Worm (Caenorhabditis elegans): Measurements from ENCODE around the gene pam-1.
A peak's percentile ranks its signal among the peaks of the same experiment; 100 is the strongest.

DNA sequence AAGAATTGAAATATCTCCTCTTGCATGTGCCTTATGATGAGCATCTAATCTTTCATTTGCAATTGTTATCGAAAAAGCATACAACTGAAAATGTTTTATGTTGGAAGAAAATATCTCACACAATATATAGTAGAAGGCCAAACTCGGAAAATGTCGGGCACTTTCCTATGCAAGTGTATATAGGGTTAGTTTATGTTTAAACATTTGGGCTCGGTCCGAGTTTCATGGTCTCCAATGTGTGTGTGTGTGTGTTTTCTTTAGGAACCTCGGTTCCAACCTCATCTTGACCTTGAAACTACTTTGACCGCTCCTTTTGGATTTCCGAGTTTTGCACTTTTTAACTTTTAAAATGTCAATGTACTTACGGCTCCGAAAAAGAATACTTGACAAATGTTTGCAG, 51.3 kb downstream of the pam-1 start:
- TF ChIP-seq aly-2 (tag; optimal IDR thresholded peaks at IDR 0.05), result no peak
- TF ChIP-seq nhr-11 (tag; optimal IDR thresholded peaks at IDR 0.05), result no peak
- TF ChIP-seq nhr-20 (tag; optimal IDR thresholded peaks at IDR 0.05), result no peak
- TF ChIP-seq fkh-10 (GFP tag; optimal IDR thresholded peaks at IDR 0.05), result no peak
- no peak for TF ChIP-seq egl-27 (tag; optimal IDR thresholded peaks at IDR 0.05)
- no peak for TF ChIP-seq ceh-82 (tag; optimal IDR thresholded peaks at IDR 0.05)
- TF ChIP-seq blmp-1 (tag; optimal IDR thresholded peaks at IDR 0.05), result no peak
- no peak for TF ChIP-seq ces-1 (GFP tag; optimal IDR thresholded peaks at IDR 0.05)
- TF ChIP-seq sup-37 (GFP tag; optimal IDR thresholded peaks at IDR 0.05), result no peak
- TF ChIP-seq tbx-2 (tag; optimal IDR thresholded peaks at IDR 0.05), result no peak
- TF ChIP-seq elt-3 (tag; optimal IDR thresholded peaks at IDR 0.05), result no peak
- TF ChIP-seq elt-2 (tag; optimal IDR thresholded peaks at IDR 0.05), result no peak
- TF ChIP-seq snpc-4 (tag; optimal IDR thresholded peaks at IDR 0.05), result peak; percentile 84

All from whole organism, L1 larva.